Fruit fly (Drosophila melanogaster): ENCODE results near the gene Rap1.
A peak's percentile ranks its signal among the peaks of the same experiment; 100 is the strongest.

Rap1 gene

DNA sequence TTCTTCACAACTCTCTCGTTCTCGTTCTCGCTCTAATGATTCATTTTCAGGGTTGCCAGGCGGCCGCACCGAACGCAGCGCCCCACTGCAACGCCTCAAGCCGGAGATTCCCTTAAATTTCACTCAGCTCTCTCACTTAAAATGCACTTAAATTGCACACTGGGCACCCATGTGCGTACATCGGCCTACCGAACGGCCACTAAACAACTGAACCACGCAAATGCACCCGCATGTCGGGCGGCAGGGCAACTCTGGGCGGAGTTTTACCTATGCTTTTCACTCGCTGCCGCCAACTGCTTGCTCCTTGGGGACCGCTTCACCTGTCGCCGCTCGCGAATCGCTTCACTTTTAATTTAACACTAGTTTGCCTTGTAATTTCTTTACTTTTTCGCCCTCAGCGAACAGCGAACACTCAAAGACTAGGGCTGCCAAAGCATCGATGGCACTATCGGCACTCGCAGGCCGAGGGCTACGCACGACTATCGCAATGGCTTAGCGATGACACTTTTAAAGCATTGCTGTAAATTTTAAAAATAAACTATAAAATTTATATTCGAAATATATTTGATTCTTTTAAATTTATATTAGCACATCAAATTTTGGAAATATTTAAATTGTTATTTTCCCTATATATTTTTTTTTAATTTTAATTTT is at the start of gene Rap1 (continued):
- TF ChIP-seq CG12155 (GFP tag; optimal IDR thresholded peaks at IDR 0.05) (peak; percentile 52), Gsc (GFP tag; IDR thresholded peaks at IDR 0.05) (no peak), CG12299 (tag; optimal IDR thresholded peaks at IDR 0.05) (no peak), CG8478 (optimal IDR thresholded peaks at IDR 0.05) (peak; percentile 47), ttk (GFP tag; IDR thresholded peaks at IDR 0.05) (peak; percentile 71), Bgb (GFP tag; IDR thresholded peaks at IDR 0.05; ENCODE audit: partially characterized antibody) (peak; percentile 94), Neu2 (GFP tag; optimal IDR thresholded peaks at IDR 0.05; ENCODE audit: borderline replicate concordance) (peak; percentile 20), dm (GFP tag; optimal IDR thresholded peaks at IDR 0.05) (peak; percentile 47), btn (GFP tag; optimal IDR thresholded peaks at IDR 0.05) (no peak), ap (GFP tag; IDR thresholded peaks at IDR 0.05) (peak; percentile 22; the same call in 1 of the 2 replicates), zen2 (GFP tag; IDR thresholded peaks at IDR 0.05; ENCODE audit: partially characterized antibody) (peak; percentile 73; the same call in 2 of the 3 replicates), fd3F (GFP tag; optimal IDR thresholded peaks at IDR 0.05) (no peak), unpg (GFP tag; optimal IDR thresholded peaks at IDR 0.05) (no peak), maf-S (GFP tag; optimal IDR thresholded peaks at IDR 0.05) (no peak), z (GFP tag; IDR thresholded peaks at IDR 0.05) (no peak), Sin3A (optimal IDR thresholded peaks at IDR 0.05) (peak; percentile 83), CG3065 (GFP tag; optimal IDR thresholded peaks at IDR 0.05) (no peak), CG6683 (GFP tag; optimal IDR thresholded peaks at IDR 0.05) (peak; percentile 2), Dip2 (GFP tag; IDR thresholded peaks at IDR 0.05) (no peak), CG10274 (GFP tag; optimal IDR thresholded peaks at IDR 0.05) (no peak), CG5245 (GFP tag; optimal IDR thresholded peaks at IDR 0.05) (peak; percentile 21), usp (GFP tag; optimal IDR thresholded peaks at IDR 0.05) (no peak), Dbx (GFP tag; IDR thresholded peaks at IDR 0.05) (peak; percentile 90), Adf1 (GFP tag; IDR thresholded peaks at IDR 0.05) (peak; percentile 36), CG9215 (GFP tag; IDR thresholded peaks at IDR 0.05) (peak; percentile 82), ara (GFP tag; IDR thresholded peaks at IDR 0.05) (peak; percentile 54), danr (GFP tag; IDR thresholded peaks at IDR 0.05) (0 out of 2 replicates have a peak, but pooled peaks have one; percentile 30), Ets97D (GFP tag; optimal IDR thresholded peaks at IDR 0.05) (peak; percentile 63), CG8765 (GFP tag; IDR thresholded peaks at IDR 0.05) (peak; percentile 69), CG1603 (tag; optimal IDR thresholded peaks at IDR 0.05) (peak; percentile 42), CG12744 (GFP tag; optimal IDR thresholded peaks at IDR 0.05) (no peak), CG2875 (GFP tag; optimal IDR thresholded peaks at IDR 0.05) (peak; percentile 21), sob (GFP tag; IDR thresholded peaks at IDR 0.05) (peak; percentile 90), CG14667 (GFP tag; IDR thresholded peaks at IDR 0.05) (peak; percentile 74), CG10565 (GFP tag; optimal IDR thresholded peaks at IDR 0.05) (no peak), Gug (GFP tag; IDR thresholded peaks at IDR 0.05) (peak; percentile 88), CG3726 (GFP tag; IDR thresholded peaks at IDR 0.05) (no peak), Fer2 (tag; optimal IDR thresholded peaks at IDR 0.05) (peak; percentile 44), CG10431 (GFP tag; optimal IDR thresholded peaks at IDR 0.05) (no peak), CG31388 (GFP tag; optimal IDR thresholded peaks at IDR 0.05) (no peak), klu (GFP tag; IDR thresholded peaks at IDR 0.05) (peak; percentile 80), lab (GFP tag; optimal IDR thresholded peaks at IDR 0.05) (peak; percentile 65), Hand (GFP tag; optimal IDR thresholded peaks at IDR 0.05) (peak; percentile 20), B-H2 (GFP tag; optimal IDR thresholded peaks at IDR 0.05) (peak; percentile 28), Kr (GFP tag; optimal IDR thresholded peaks at IDR 0.05) (no peak), CG12769 (tag; optimal IDR thresholded peaks at IDR 0.05) (no peak), CG4282 (GFP tag; optimal IDR thresholded peaks at IDR 0.05) (no peak), CG18619 (GFP tag; optimal IDR thresholded peaks at IDR 0.05) (peak; percentile 61), aop (GFP tag; IDR thresholded peaks at IDR 0.05) (peak; percentile 9; the same call in 1 of the 2 replicates), Nf-YA (GFP tag; IDR thresholded peaks at IDR 0.05) (peak; percentile 21; the same call in 1 of the 2 replicates), Dp (GFP tag; optimal IDR thresholded peaks at IDR 0.05) (peak; percentile 25)

All from whole organism, embryonic.